Fruit fly (Drosophila melanogaster): ENCODE results near the gene CG12523.

Gene CG12523

dm6 chr3L:10757605-10758004, 43.4 kb upstream of the CG12523 start:
- TF ChIP-seq dl (GFP tag; optimal IDR thresholded peaks at IDR 0.05; ENCODE audit: insufficient read depth in 1 of 2, partially characterized antibody in 2 of 2), result no peak
- TF ChIP-seq CrebA (GFP tag; optimal IDR thresholded peaks at IDR 0.05; ENCODE audit: borderline replicate concordance), result no peak
- peak in 1 of 2 experiments; percentile 74 for TF ChIP-seq foxo (GFP tag; optimal IDR thresholded peaks at IDR 0.05)
- no peak for TF ChIP-seq pan (optimal IDR thresholded peaks at IDR 0.05)
- TF ChIP-seq sv (GFP tag; optimal IDR thresholded peaks at IDR 0.05), result no peak
- no peak for TF ChIP-seq Mio (GFP tag; optimal IDR thresholded peaks at IDR 0.05)
- peak; percentile 49 for TF ChIP-seq brk (GFP tag; optimal IDR thresholded peaks at IDR 0.05)
- no peak for TF ChIP-seq Jra (GFP tag; optimal IDR thresholded peaks at IDR 0.05)
- peak; percentile 30 for TF ChIP-seq Rel (GFP tag; optimal IDR thresholded peaks at IDR 0.05)
- TF ChIP-seq Rel (tag; optimal IDR thresholded peaks at IDR 0.05), result no peak
- peak; percentile 18 for TF ChIP-seq br (GFP tag; optimal IDR thresholded peaks at IDR 0.05)
- no peak for TF ChIP-seq Myc (optimal IDR thresholded peaks at IDR 0.05)
- TF ChIP-seq sage (GFP tag; optimal IDR thresholded peaks at IDR 0.05), result peak; percentile 45
- peak; percentile 74 for TF ChIP-seq OdsH (GFP tag; optimal IDR thresholded peaks at IDR 0.05)
- TF ChIP-seq jim (GFP tag; optimal IDR thresholded peaks at IDR 0.05), result no peak
- no peak for TF ChIP-seq Hr83 (GFP tag; optimal IDR thresholded peaks at IDR 0.05; ENCODE audit: poor library complexity, severe bottlenecking)
- peak; percentile 46 for TF ChIP-seq ey (GFP tag; optimal IDR thresholded peaks at IDR 0.05)
- no peak for TF ChIP-seq usp (GFP tag; optimal IDR thresholded peaks at IDR 0.05)
- no peak for TF ChIP-seq tai (GFP tag; optimal IDR thresholded peaks at IDR 0.05)
- peak; percentile 72 for TF ChIP-seq Sp1 (GFP tag; optimal IDR thresholded peaks at IDR 0.05)
- TF ChIP-seq h (GFP tag; optimal IDR thresholded peaks at IDR 0.05), result peak; percentile 79
- peak; percentile 65 for TF ChIP-seq fru (GFP tag; optimal IDR thresholded peaks at IDR 0.05)
- no peak for TF ChIP-seq Dif (GFP tag; optimal IDR thresholded peaks at IDR 0.05; ENCODE audit: partially characterized antibody)
- TF ChIP-seq Vsx2 (GFP tag; optimal IDR thresholded peaks at IDR 0.05; ENCODE audit: partially characterized antibody), result no peak
- TF ChIP-seq CG32264 (GFP tag; optimal IDR thresholded peaks at IDR 0.05), result no peak
- no peak for TF ChIP-seq lola (GFP tag; optimal IDR thresholded peaks at IDR 0.05)
- TF ChIP-seq dmrt93B (GFP tag; optimal IDR thresholded peaks at IDR 0.05), result no peak
- peak; percentile 74 for TF ChIP-seq HLH106 (tag; optimal IDR thresholded peaks at IDR 0.05)
- TF ChIP-seq Abd-B (GFP tag; optimal IDR thresholded peaks at IDR 0.05), result no peak
- TF ChIP-seq Hnf4 (GFP tag; optimal IDR thresholded peaks at IDR 0.05), result no peak
- no peak for TF ChIP-seq N (GFP tag; optimal IDR thresholded peaks at IDR 0.05)
- TF ChIP-seq woc (GFP tag; optimal IDR thresholded peaks at IDR 0.05), result peak; percentile 20
- TF ChIP-seq GATAd (GFP tag; optimal IDR thresholded peaks at IDR 0.05), result no peak
- TF ChIP-seq psq (GFP tag; optimal IDR thresholded peaks at IDR 0.05), result peak; percentile 71
- no peak for TF ChIP-seq dsf (GFP tag; optimal IDR thresholded peaks at IDR 0.05; ENCODE audit: borderline replicate concordance)
- TF ChIP-seq CG9705 (GFP tag; optimal IDR thresholded peaks at IDR 0.05), result peak; percentile 8
- TF ChIP-seq Dfd (GFP tag; optimal IDR thresholded peaks at IDR 0.05), result no peak
- TF ChIP-seq rgr (GFP tag; optimal IDR thresholded peaks at IDR 0.05), result peak; percentile 59
- no peak for TF ChIP-seq Hr78 (GFP tag; optimal IDR thresholded peaks at IDR 0.05)

DNA sequence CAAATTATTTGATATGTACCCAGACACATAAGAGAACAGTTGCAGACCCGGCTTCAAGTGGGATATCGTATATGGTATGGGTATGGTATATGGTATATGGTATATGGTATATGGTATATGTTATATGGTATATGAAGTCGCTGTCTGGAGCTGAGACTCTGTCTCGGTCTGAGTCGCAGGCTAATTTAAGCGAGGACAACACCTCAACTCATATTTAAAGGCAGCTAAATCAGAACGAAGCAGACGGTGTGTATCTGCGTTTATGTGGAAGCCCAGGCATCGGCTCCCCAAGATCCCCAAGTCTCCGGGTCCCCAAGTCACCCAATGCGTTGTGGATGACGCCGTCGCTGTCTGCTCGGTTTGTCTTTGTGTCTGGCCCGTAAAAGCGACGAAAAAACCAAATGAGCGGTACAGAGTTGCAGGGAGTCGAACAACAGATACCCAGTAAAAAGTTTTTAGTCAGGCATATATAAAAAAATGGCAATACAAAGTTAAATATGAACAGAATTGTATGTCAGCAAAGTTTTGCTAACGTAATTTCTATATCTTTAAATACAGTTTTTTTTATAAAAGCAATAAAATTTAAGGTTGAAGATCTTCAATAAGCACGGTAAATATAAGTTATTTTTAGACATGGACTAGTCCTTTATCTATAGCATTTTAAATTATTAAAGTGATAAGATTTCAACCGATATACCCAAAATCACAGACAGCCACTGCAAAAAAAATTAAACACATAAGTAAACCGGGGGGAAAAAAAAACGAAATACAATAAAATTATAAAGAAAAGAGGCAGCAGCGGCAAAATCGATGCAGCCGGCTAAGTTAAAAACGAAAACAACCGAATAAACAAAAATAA, 41.0 kb upstream of the CG12523 start:
- TF ChIP-seq GATAd (GFP tag; optimal IDR thresholded peaks at IDR 0.05) (no peak), brk (GFP tag; optimal IDR thresholded peaks at IDR 0.05) (peak; percentile 20), h (GFP tag; optimal IDR thresholded peaks at IDR 0.05) (peak; percentile 95), CG9705 (GFP tag; optimal IDR thresholded peaks at IDR 0.05) (peak; percentile 76), Sp1 (GFP tag; optimal IDR thresholded peaks at IDR 0.05) (peak; percentile 96), tai (GFP tag; optimal IDR thresholded peaks at IDR 0.05) (peak; percentile 43), sv (GFP tag; optimal IDR thresholded peaks at IDR 0.05) (no peak), Rel (GFP tag; optimal IDR thresholded peaks at IDR 0.05) (peak; percentile 25), Rel (tag; optimal IDR thresholded peaks at IDR 0.05) (peak; percentile 51), Vsx2 (GFP tag; optimal IDR thresholded peaks at IDR 0.05; ENCODE audit: partially characterized antibody) (peak; percentile 94), HLH106 (tag; optimal IDR thresholded peaks at IDR 0.05) (peak; percentile 95), rgr (GFP tag; optimal IDR thresholded peaks at IDR 0.05) (peak; percentile 93), Mio (GFP tag; optimal IDR thresholded peaks at IDR 0.05) (peak; percentile 18), lola (GFP tag; optimal IDR thresholded peaks at IDR 0.05) (no peak), dsf (GFP tag; optimal IDR thresholded peaks at IDR 0.05; ENCODE audit: borderline replicate concordance) (peak; percentile 66), psq (GFP tag; optimal IDR thresholded peaks at IDR 0.05) (peak; percentile 92), foxo (GFP tag; optimal IDR thresholded peaks at IDR 0.05) (peak in 1 of 2 experiments; percentile 96), Myc (optimal IDR thresholded peaks at IDR 0.05) (no peak), Hr83 (GFP tag; optimal IDR thresholded peaks at IDR 0.05; ENCODE audit: poor library complexity, severe bottlenecking) (no peak), dmrt93B (GFP tag; optimal IDR thresholded peaks at IDR 0.05) (peak; percentile 96), br (GFP tag; optimal IDR thresholded peaks at IDR 0.05) (peak; percentile 90), Dif (GFP tag; optimal IDR thresholded peaks at IDR 0.05; ENCODE audit: partially characterized antibody) (peak; percentile 11), Dfd (GFP tag; optimal IDR thresholded peaks at IDR 0.05) (no peak), N (GFP tag; optimal IDR thresholded peaks at IDR 0.05) (no peak), OdsH (GFP tag; optimal IDR thresholded peaks at IDR 0.05) (peak; percentile 95), pan (optimal IDR thresholded peaks at IDR 0.05) (peak; percentile 72), ey (GFP tag; optimal IDR thresholded peaks at IDR 0.05) (peak; percentile 90), Hnf4 (GFP tag; optimal IDR thresholded peaks at IDR 0.05) (peak; percentile 80), dl (GFP tag; optimal IDR thresholded peaks at IDR 0.05; ENCODE audit: insufficient read depth in 1 of 2, partially characterized antibody in 2 of 2) (peak in 1 of 2 experiments; percentile 2), sage (GFP tag; optimal IDR thresholded peaks at IDR 0.05) (peak; percentile 64), woc (GFP tag; optimal IDR thresholded peaks at IDR 0.05) (peak; percentile 94), usp (GFP tag; optimal IDR thresholded peaks at IDR 0.05) (no peak), fru (GFP tag; optimal IDR thresholded peaks at IDR 0.05) (peak; percentile 94), CrebA (GFP tag; optimal IDR thresholded peaks at IDR 0.05; ENCODE audit: borderline replicate concordance) (no peak), jim (GFP tag; optimal IDR thresholded peaks at IDR 0.05) (peak; percentile 31), Jra (GFP tag; optimal IDR thresholded peaks at IDR 0.05) (peak; percentile 44), Hr78 (GFP tag; optimal IDR thresholded peaks at IDR 0.05) (no peak), Abd-B (GFP tag; optimal IDR thresholded peaks at IDR 0.05) (no peak), CG32264 (GFP tag; optimal IDR thresholded peaks at IDR 0.05) (peak; percentile 68)

Measured in whole organism, wandering third instar larva.